Worm (Caenorhabditis elegans) whole organism, midembryonic: ENCODE measurements around the gene wars-1.
A peak's percentile ranks its signal among the peaks of the same experiment; 100 is the strongest.

ENCODE experiments used
- T22C8.4 ChIP-seq: fragments of 200-800 bp; sonication (Bioruptor generic); IDR thresholded peaks from 2 replicates; pipeline ENCODE4 v1.3.6; 2022; ENCODE audit warnings: missing genetic modification characterization, missing compliant biosample characterization
- cog-1 ChIP-seq: sonication (generic microtip); optimal IDR thresholded peaks from 2 replicates; lab custom pipeline; 2016; ENCODE audit warnings: missing genetic modification characterization, missing compliant biosample characterization
- flt-1 ChIP-seq: fragments of 200-800 bp; sonication (Bioruptor generic); IDR thresholded peaks from 2 replicates; pipeline ENCODE4 v1.3.6; 2022; ENCODE audit warnings: missing genetic modification characterization, missing compliant biosample characterization
- klf-2 ChIP-seq: fragments of 200-800 bp; sonication (Bioruptor generic); conservative IDR thresholded peaks from 2 replicates; pipeline ENCODE4 v1.3.6; 2022; ENCODE audit warnings: missing genetic modification reagents, missing genetic modification characterization, missing compliant biosample characterization
- med-1 ChIP-seq: sonication (generic microtip); optimal IDR thresholded peaks from 2 replicates; lab custom pipeline; 2017; ENCODE audit warnings: missing genetic modification characterization, mild to moderate bottlenecking, missing compliant biosample characterization, antibody characterized with exemption, missing genetic modification reagents; ENCODE audit not compliant: insufficient read depth
- ref-1 ChIP-seq: fragments of 200-800 bp; sonication (Bioruptor generic); conservative IDR thresholded peaks from 2 replicates; pipeline ENCODE4 v1.3.6; 2022; ENCODE audit warnings: missing genetic modification reagents, missing genetic modification characterization, missing compliant biosample characterization
- tab-1 ChIP-seq: fragments of 200-800 bp; sonication (Bioruptor generic); IDR thresholded peaks from 2 replicates; pipeline ENCODE4 v1.3.6; 2022; ENCODE audit warnings: missing genetic modification characterization, missing compliant biosample characterization
- ztf-23 ChIP-seq: fragments of 200-800 bp; sonication (Bioruptor generic); IDR thresholded peaks from 2 replicates; pipeline ENCODE4 v1.3.6; 2022; ENCODE audit warnings: missing genetic modification reagents, missing genetic modification characterization, missing compliant biosample characterization
- ztf-29 ChIP-seq: fragments of 200-800 bp; sonication (Bioruptor generic); IDR thresholded peaks from 2 replicates; pipeline ENCODE4 v1.3.6; 2022; ENCODE audit warnings: missing genetic modification reagents, missing genetic modification characterization, missing compliant biosample characterization

wars-1 gene

DNA sequence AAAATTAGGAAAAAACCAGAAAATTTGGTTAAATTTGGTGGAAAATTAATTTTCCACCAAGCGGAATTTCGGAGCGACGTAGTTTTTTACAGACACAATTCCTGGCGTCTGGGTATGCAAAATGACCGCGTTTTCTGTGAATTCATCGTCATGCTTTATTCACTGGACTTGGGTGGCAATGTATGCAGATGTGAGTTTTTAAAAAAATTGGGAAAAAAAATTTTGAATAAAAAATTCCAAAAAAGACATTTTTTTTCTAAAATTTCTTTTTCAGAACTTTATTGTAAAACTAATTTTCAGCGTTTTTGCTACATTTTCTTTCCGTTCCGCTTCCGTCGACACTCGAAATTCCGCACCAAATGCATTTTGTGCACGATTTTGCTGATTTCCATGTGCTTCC lies 47.7 kb downstream of the wars-1 start, which contains the start of gene C54E10.7:
TSS of gene C54E10.7 (plus strand) at position 301 of the 400 bp plus-strand sequence.
- TF ChIP-seq tab-1 (no peak), T22C8.4 (GFP tag; lab: Robert Waterston, UW) (no peak), med-1 (GFP tag; lab: Kevin White, UChicago) (no peak), cog-1 (tag; lab: Kevin White, UChicago) (no peak), ztf-29 (no peak)

DNA sequence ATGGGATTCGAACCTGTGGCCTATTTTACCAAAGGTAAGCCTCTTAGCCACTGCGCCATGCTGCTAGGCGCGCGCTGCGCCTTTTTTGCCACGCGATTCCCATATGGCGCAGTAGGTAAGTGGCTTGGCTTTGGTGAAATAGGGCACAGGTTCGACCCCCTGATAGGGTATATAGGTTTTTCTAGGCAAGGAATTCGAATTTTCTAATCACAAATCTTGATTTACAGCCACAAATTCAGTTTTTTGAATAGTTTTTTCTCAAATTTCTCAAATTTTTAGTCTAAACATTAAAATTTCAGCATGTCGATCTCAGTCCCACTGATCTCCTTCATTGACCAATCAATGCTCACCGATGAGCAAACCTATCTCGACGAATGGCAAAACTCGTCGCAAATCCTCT lies 48.3 kb downstream of the wars-1 start, which contains the start of gene C54E10.3:
TSS of gene C54E10.3 (plus strand) at position 301 of the 400 bp plus-strand sequence.
- TF ChIP-seq klf-2 (GFP tag; lab: Robert Waterston, UW) = no peak
- TF ChIP-seq flt-1 (GFP tag; lab: Robert Waterston, UW) = no peak
- TF ChIP-seq ztf-23 (GFP tag; lab: Robert Waterston, UW) = no peak
- no peak for TF ChIP-seq cog-1 (tag; lab: Kevin White, UChicago)
- no peak for TF ChIP-seq tab-1
- TF ChIP-seq T22C8.4 (GFP tag; lab: Robert Waterston, UW) = no peak
- TF ChIP-seq med-1 (GFP tag; lab: Kevin White, UChicago) = no peak
- no peak for TF ChIP-seq ref-1
- TF ChIP-seq ztf-29 = no peak

DNA sequence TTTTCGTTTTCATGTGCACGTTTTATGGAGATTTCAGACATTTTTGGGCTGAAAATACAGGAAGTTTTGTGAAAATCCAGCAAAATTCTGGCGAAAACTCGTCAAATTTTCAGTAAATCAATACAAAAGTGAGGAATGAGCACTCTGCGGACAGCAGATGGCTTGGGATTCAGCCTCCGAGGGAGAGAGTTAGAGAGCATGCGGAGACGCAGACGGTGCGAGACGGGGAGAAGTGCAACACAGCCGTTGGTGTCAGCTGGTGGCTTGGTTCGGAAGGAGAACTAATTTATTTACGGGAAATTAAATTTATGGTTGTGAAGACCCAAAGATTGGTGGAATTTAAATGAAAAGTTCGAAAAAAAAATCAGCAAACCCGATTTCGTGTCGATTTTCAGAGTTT lies 50.4 kb downstream of the wars-1 start, which contains the start of gene C54E10.6:
TSS of gene C54E10.6 (minus strand) at position 109 of the 400 bp plus-strand sequence.
- TF ChIP-seq cog-1 (tag; lab: Kevin White, UChicago) = no peak
- TF ChIP-seq ztf-23 (GFP tag; lab: Robert Waterston, UW) = no peak
- no peak for TF ChIP-seq ztf-29
- no peak for TF ChIP-seq tab-1
- no peak for TF ChIP-seq med-1 (GFP tag; lab: Kevin White, UChicago)
- TF ChIP-seq T22C8.4 (GFP tag; lab: Robert Waterston, UW) = 0 out of 2 replicates have a peak, but pooled peaks have one; percentile 14

DNA sequence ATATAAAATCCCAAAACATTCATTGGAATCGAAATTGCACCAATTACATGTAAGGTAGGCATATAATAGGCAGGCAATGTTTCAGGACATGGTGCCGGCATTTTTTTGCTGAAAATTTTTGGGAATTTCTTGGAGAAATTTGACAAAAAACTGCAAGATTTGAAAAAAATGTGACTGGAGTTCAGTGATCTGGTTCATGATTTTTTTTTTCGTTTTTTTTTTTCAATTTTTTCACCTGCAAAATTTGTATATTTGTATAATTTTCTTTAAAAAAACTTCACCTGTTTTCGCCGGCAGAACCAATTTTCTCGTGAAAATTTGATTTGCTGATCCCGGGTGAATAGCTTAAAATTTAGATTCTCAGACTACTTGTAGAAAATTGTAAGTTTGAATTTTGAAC lies 52.6 kb downstream of the wars-1 start, which contains the start of gene sri-10:
TSS of gene sri-10 (minus strand) at position 101 of the 400 bp plus-strand sequence.
- TF ChIP-seq klf-2 (GFP tag; lab: Robert Waterston, UW) = no peak
- no peak for TF ChIP-seq flt-1 (GFP tag; lab: Robert Waterston, UW)
- no peak for TF ChIP-seq tab-1
- TF ChIP-seq ztf-23 (GFP tag; lab: Robert Waterston, UW) = no peak
- no peak for TF ChIP-seq med-1 (GFP tag; lab: Kevin White, UChicago)

DNA sequence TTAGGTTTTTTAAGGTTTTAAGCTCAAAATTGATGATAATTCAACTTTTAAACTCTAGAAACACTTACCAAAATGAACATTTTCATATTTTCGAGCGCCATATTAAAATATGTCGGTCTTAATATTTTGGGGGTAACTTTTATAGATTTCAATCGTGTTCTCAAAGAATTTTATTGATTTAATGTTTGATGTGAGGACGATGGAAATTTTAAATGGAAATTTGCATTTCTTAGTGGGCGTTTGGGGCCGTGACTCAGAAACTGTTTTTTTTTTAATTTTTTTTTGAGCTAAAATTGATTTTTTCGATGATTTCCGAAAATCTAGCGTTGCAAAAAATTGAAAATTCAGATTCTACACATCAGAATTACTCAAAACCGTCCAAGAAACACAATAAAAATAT lies 55.8 kb downstream of the wars-1 start, which contains the start of gene C54E10.10:
TSS of gene C54E10.10 (minus strand) at position 101 of the 400 bp plus-strand sequence.
- TF ChIP-seq klf-2 (GFP tag; lab: Robert Waterston, UW) (no peak), flt-1 (GFP tag; lab: Robert Waterston, UW) (no peak), tab-1 (no peak), ztf-29 (no peak), med-1 (GFP tag; lab: Kevin White, UChicago) (no peak), ztf-23 (GFP tag; lab: Robert Waterston, UW) (no peak), ref-1 (no peak), T22C8.4 (GFP tag; lab: Robert Waterston, UW) (no peak), cog-1 (tag; lab: Kevin White, UChicago) (no peak)
